Fruit fly (Drosophila melanogaster): ENCODE data around the gene CG5555.

dm6 chr3R:19134957-19135356 lies 45.4 kb downstream of the CG5555 start, which contains the start of gene Cyp12a4:
- TF ChIP-seq Sox102F (GFP tag; optimal IDR thresholded peaks at IDR 0.05), result no peak
- no peak for TF ChIP-seq CG6276 (GFP tag; optimal IDR thresholded peaks at IDR 0.05)
- no peak for TF ChIP-seq OdsH (GFP tag; optimal IDR thresholded peaks at IDR 0.05)
- no peak for TF ChIP-seq CG15336 (GFP tag; IDR thresholded peaks at IDR 0.05)
- no peak for TF ChIP-seq fd59A (GFP tag; optimal IDR thresholded peaks at IDR 0.05)
- no peak for TF ChIP-seq CG34406 (GFP tag; optimal IDR thresholded peaks at IDR 0.05)
- TF ChIP-seq Ets21C (GFP tag; optimal IDR thresholded peaks at IDR 0.05), result no peak
- no peak for TF ChIP-seq fkh (GFP tag; optimal IDR thresholded peaks at IDR 0.05)
- no peak for TF ChIP-seq ss (GFP tag; optimal IDR thresholded peaks at IDR 0.05)
